Worm (Caenorhabditis elegans): ENCODE measurements around the gene nhr-219.

- TF ChIP-seq nhr-11 (tag; optimal IDR thresholded peaks at IDR 0.05) (no peak), nhr-42 (GFP tag; IDR thresholded peaks at IDR 0.05) (no peak), lin-15B (tag; optimal IDR thresholded peaks at IDR 0.05) (no peak), egl-27 (tag; optimal IDR thresholded peaks at IDR 0.05) (no peak), nhr-77 (tag; optimal IDR thresholded peaks at IDR 0.05) (no peak), fos-1 (tag; optimal IDR thresholded peaks at IDR 0.05) (no peak), R02D3.7 (tag; optimal IDR thresholded peaks at IDR 0.05) (no peak), ZK546.5 (tag; optimal IDR thresholded peaks at IDR 0.05) (no peak), jun-1 (tag; optimal IDR thresholded peaks at IDR 0.05) (no peak), egl-43 (GFP tag; IDR thresholded peaks at IDR 0.05) (no peak)
Measured at ce11 chrV:8946142-8946541, 19.8 kb downstream of the nhr-219 start.
